Worm (Caenorhabditis elegans): ENCODE results near the gene grl-29.

The grl-29 gene

DNA sequence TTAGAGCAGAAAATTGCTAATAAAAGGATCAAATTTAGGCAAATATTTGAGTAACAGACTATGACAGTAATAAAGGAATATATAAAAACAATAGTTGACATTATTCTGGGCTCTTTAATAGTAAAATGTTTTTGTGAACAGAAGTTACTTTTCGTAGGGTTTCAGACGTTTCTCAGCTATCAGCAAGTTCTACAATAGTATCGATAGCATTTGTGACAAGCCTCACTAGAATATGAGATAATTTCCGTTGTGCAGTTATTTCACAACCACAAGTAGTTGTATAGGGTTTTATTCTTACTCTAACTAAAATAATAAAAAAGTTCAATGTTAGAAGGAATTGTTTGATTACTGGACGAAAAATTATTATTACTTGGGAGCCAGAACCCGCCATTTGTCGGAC, 8.5 kb downstream of the grl-29 start, which contains the start of gene srbc-68:
TSS of gene srbc-68 (minus strand) at position 101 of the 400 bp plus-strand sequence.
- no peak for TF ChIP-seq cnd-1 (tag; optimal IDR thresholded peaks at IDR 0.05)
- TF ChIP-seq snpc-4 (tag; optimal IDR thresholded peaks at IDR 0.05) = no peak
- no peak for TF ChIP-seq hlh-1 (tag; optimal IDR thresholded peaks at IDR 0.05)
- TF ChIP-seq nhr-76 (tag; optimal IDR thresholded peaks at IDR 0.05) = no peak
- no peak for TF ChIP-seq nhr-2 (tag; optimal IDR thresholded peaks at IDR 0.05)
- TF ChIP-seq ztf-11 (tag; optimal IDR thresholded peaks at IDR 0.05) = no peak
- TF ChIP-seq sem-2 (GFP tag; optimal IDR thresholded peaks at IDR 0.05) = no peak
- no peak for TF ChIP-seq mep-1 (tag; optimal IDR thresholded peaks at IDR 0.05)
- no peak for TF ChIP-seq ceh-39 (tag; optimal IDR thresholded peaks at IDR 0.05)
- no peak for TF ChIP-seq pha-4 (tag; optimal IDR thresholded peaks at IDR 0.05)
- TF ChIP-seq sptf-1 (tag; optimal IDR thresholded peaks at IDR 0.05) = no peak
- TF ChIP-seq ces-1 (GFP tag; optimal IDR thresholded peaks at IDR 0.05) = no peak
- TF ChIP-seq M03D4.4 (tag; optimal IDR thresholded peaks at IDR 0.05) = no peak
- TF ChIP-seq ham-2 (GFP tag; optimal IDR thresholded peaks at IDR 0.05) = no peak
- no peak for TF ChIP-seq ceh-83 (GFP tag; optimal IDR thresholded peaks at IDR 0.05)

DNA sequence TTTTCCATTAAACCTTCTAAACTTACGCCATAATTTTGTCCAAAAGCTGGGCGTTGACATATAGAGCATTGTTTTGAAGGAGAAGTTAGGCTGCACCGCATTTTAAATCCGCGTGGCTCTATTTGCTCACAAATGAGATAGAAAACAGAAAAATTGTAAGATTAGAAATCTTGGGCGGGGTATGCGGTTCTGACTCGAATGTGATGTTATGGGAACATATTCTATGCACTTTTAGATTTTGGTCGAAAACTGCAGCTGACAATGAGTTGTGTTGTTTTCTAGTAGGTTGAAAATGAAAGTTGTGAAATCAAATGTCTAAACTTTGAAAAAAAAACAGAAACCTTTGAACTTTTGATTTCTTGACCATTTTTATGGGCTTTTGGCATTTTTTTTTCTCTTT, 11.7 kb downstream of the grl-29 start, which contains the start of gene nhr-222:
TSS of gene nhr-222 (minus strand) at position 101 of the 400 bp plus-strand sequence.
- TF ChIP-seq ces-1 (GFP tag; optimal IDR thresholded peaks at IDR 0.05) (no peak), ceh-39 (tag; optimal IDR thresholded peaks at IDR 0.05) (no peak), nhr-2 (tag; optimal IDR thresholded peaks at IDR 0.05) (no peak), bed-3 (GFP tag; optimal IDR thresholded peaks at IDR 0.05) (no peak), ceh-83 (GFP tag; optimal IDR thresholded peaks at IDR 0.05) (no peak), nhr-28 (tag; optimal IDR thresholded peaks at IDR 0.05) (no peak), zip-8 (tag; optimal IDR thresholded peaks at IDR 0.05) (no peak), nhr-76 (tag; optimal IDR thresholded peaks at IDR 0.05) (no peak), M03D4.4 (tag; optimal IDR thresholded peaks at IDR 0.05) (no peak), sptf-1 (tag; optimal IDR thresholded peaks at IDR 0.05) (no peak), elt-3 (tag; optimal IDR thresholded peaks at IDR 0.05) (no peak), snpc-4 (tag; optimal IDR thresholded peaks at IDR 0.05) (no peak), lin-32 (GFP tag; optimal IDR thresholded peaks at IDR 0.05) (no peak), pha-4 (tag; optimal IDR thresholded peaks at IDR 0.05) (no peak)

DNA sequence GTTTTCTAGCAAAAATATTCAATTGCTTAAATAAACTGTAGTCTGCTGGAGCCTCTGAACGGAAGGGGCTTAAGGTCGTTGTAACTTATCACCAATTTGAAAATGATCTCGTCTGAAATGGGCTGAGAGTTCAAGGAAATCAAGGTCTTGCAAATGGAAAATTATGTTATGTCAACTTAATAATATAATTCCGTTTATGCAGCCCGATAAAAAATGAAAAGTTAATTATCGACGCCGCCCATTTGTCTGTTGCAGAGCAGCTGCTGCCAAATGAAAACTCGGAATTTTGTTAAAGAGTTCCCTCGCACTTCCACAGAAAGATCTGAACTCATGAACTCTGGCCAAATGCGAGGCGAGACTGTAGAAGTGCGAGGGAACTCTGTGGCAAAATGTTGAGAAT, 13.9 kb downstream of the grl-29 start, which contains the start of gene srbc-67:
TSS of gene srbc-67 (minus strand) at position 101 of the 400 bp plus-strand sequence.
- TF ChIP-seq nhr-28 (tag; optimal IDR thresholded peaks at IDR 0.05) = no peak
- TF ChIP-seq lsy-2 (tag; optimal IDR thresholded peaks at IDR 0.05) = no peak
- no peak for TF ChIP-seq bed-3 (GFP tag; optimal IDR thresholded peaks at IDR 0.05)
- no peak for TF ChIP-seq unc-120 (tag; optimal IDR thresholded peaks at IDR 0.05; ENCODE audit: poor library complexity, severe bottlenecking)
- TF ChIP-seq sem-2 (GFP tag; optimal IDR thresholded peaks at IDR 0.05) = no peak
- TF ChIP-seq ceh-83 (GFP tag; optimal IDR thresholded peaks at IDR 0.05) = no peak
- TF ChIP-seq unc-39 (tag; optimal IDR thresholded peaks at IDR 0.05) = no peak
- TF ChIP-seq flh-1 (GFP tag; optimal IDR thresholded peaks at IDR 0.05) = no peak
- TF ChIP-seq cnd-1 (tag; optimal IDR thresholded peaks at IDR 0.05) = no peak
- TF ChIP-seq nhr-2 (tag; optimal IDR thresholded peaks at IDR 0.05) = no peak
- TF ChIP-seq ham-2 (GFP tag; optimal IDR thresholded peaks at IDR 0.05) = no peak

DNA sequence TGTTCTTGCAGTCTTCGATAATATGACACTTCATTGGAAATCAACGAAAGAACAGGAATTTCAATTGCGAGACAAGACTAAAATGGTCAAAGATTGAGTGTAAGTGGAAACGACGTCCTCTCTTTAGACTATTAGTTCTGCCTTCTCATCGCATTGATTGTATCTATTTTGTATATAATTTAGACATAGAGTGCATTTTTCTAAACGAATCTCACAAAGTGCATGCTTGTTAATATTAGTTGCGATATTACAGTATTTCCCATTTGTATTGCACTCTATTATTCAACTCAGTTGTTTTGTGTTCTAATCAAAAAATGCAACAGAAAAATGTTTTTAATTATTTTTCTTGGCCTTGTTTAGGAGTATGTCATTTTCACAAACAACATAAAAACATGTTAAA, 16.7 kb downstream of the grl-29 start, which contains the start of gene nhr-93:
TSS of gene nhr-93 (minus strand) at position 101 of the 400 bp plus-strand sequence.
- TF ChIP-seq mab-5 (tag; optimal IDR thresholded peaks at IDR 0.05) (no peak), cnd-1 (tag; optimal IDR thresholded peaks at IDR 0.05) (no peak), ceh-43 (GFP tag; optimal IDR thresholded peaks at IDR 0.05) (no peak), lsy-2 (tag; optimal IDR thresholded peaks at IDR 0.05) (no peak), nhr-2 (tag; optimal IDR thresholded peaks at IDR 0.05) (no peak), lin-13 (tag; optimal IDR thresholded peaks at IDR 0.05) (no peak), nhr-237 (tag; optimal IDR thresholded peaks at IDR 0.05) (no peak), unc-120 (tag; optimal IDR thresholded peaks at IDR 0.05; ENCODE audit: poor library complexity, severe bottlenecking) (no peak), lin-32 (GFP tag; optimal IDR thresholded peaks at IDR 0.05) (no peak), unc-39 (tag; optimal IDR thresholded peaks at IDR 0.05) (no peak), flh-1 (GFP tag; optimal IDR thresholded peaks at IDR 0.05) (no peak), mls-2 (tag; optimal IDR thresholded peaks at IDR 0.05) (no peak), nhr-12 (tag; optimal IDR thresholded peaks at IDR 0.05) (no peak), elt-1 (tag; optimal IDR thresholded peaks at IDR 0.05; ENCODE audit: borderline replicate concordance, insufficient read depth) (no peak)

DNA sequence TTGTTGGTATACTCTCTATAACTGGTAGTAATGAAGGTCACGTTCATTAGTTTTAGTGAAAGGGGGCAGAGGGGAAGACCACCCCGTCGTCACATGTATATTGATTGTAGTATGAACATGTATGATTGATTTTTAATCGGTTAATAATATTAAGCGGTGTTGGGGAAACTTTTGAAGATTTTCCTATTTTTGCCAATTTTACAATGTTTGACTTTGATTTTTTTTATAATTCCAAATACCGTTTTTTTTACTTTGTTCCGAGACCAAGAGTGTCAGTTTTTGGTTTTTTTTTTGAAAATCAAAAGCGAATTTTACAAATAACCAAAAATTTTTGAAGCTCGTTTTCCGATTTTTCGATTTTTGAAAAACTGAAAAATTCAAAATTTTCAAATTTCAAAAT, 19.8 kb downstream of the grl-29 start, which contains the start of gene nhr-221:
TSS of gene nhr-221 (minus strand) at position 101 of the 400 bp plus-strand sequence.
- TF ChIP-seq sptf-1 (tag; optimal IDR thresholded peaks at IDR 0.05) (no peak), ceh-83 (GFP tag; optimal IDR thresholded peaks at IDR 0.05) (no peak), elt-1 (tag; optimal IDR thresholded peaks at IDR 0.05; ENCODE audit: borderline replicate concordance, insufficient read depth) (no peak), M03D4.4 (tag; optimal IDR thresholded peaks at IDR 0.05) (no peak), tbx-8 (GFP tag; optimal IDR thresholded peaks at IDR 0.05) (no peak), nhr-76 (tag; optimal IDR thresholded peaks at IDR 0.05) (no peak), hlh-1 (tag; optimal IDR thresholded peaks at IDR 0.05) (no peak), nhr-237 (tag; optimal IDR thresholded peaks at IDR 0.05) (no peak), pha-4 (tag; optimal IDR thresholded peaks at IDR 0.05) (no peak), ceh-43 (GFP tag; optimal IDR thresholded peaks at IDR 0.05) (no peak), unc-120 (tag; optimal IDR thresholded peaks at IDR 0.05; ENCODE audit: poor library complexity, severe bottlenecking) (no peak), bed-3 (GFP tag; optimal IDR thresholded peaks at IDR 0.05) (no peak), nhr-2 (tag; optimal IDR thresholded peaks at IDR 0.05) (no peak), ces-1 (GFP tag; optimal IDR thresholded peaks at IDR 0.05) (no peak), snpc-4 (tag; optimal IDR thresholded peaks at IDR 0.05) (no peak), cnd-1 (tag; optimal IDR thresholded peaks at IDR 0.05) (no peak)

All from whole organism, mixed stage, embryonic.